Fruit fly (Drosophila melanogaster) whole organism, embryonic: Measurements from ENCODE around the gene CG32829.

Experiments used
- Adf1 ChIP-seq: fragments of 200-800 bp; sonication (Bioruptor generic); IDR thresholded peaks from 2 replicates; pipeline ENCODE4 v1.3.6; 2022; ENCODE audit warnings: missing biosample characterization, missing genetic modification characterization
- Blimp-1 ChIP-seq: fragments of 200-800 bp; sonication (Bioruptor generic); optimal IDR thresholded peaks from 3 replicates; lab custom pipeline; 2018; ENCODE audit warnings: missing biosample characterization, missing genetic modification characterization, mild to moderate bottlenecking, moderate library complexity, missing genetic modification reagents
- CG10147 ChIP-seq: fragments of 200-800 bp; sonication (Bioruptor generic); optimal IDR thresholded peaks from 2 replicates; lab custom pipeline; 2019; ENCODE audit warnings: missing biosample characterization, mild to moderate bottlenecking, missing genetic modification characterization, moderate library complexity
- CG10543 ChIP-seq: fragments of 200-800 bp; sonication (Bioruptor generic); optimal IDR thresholded peaks from 3 replicates; lab custom pipeline; 2017; ENCODE audit warnings: missing biosample characterization, mild to moderate bottlenecking, missing genetic modification characterization, moderate library complexity
- CG11456 ChIP-seq: fragments of 200-800 bp; sonication (Bioruptor generic); IDR thresholded peaks from 3 replicates; pipeline ENCODE4 v1.3.6; 2022; ENCODE audit warnings: missing biosample characterization, missing genetic modification characterization
- CG11696 ChIP-seq: fragments of 200-800 bp; sonication (Bioruptor generic); IDR thresholded peaks from 2 replicates; pipeline ENCODE4 v1.3.6; 2022; ENCODE audit warnings: missing biosample characterization, missing genetic modification characterization
- CG13894 ChIP-seq: fragments of 200-800 bp; sonication (Bioruptor generic); optimal IDR thresholded peaks from 3 replicates; lab custom pipeline; 2018; ENCODE audit warnings: missing biosample characterization, mild to moderate bottlenecking, missing genetic modification characterization, moderate library complexity
- CG14050 ChIP-seq: fragments of 200-800 bp; sonication (Bioruptor generic); IDR thresholded peaks from 3 replicates; pipeline ENCODE4 v1.3.6; 2022; ENCODE audit warnings: missing biosample characterization, missing genetic modification characterization
- CG14667 ChIP-seq: fragments of 200-800 bp; sonication (Bioruptor generic); IDR thresholded peaks from 2 replicates; pipeline ENCODE4 v1.3.6; 2022; ENCODE audit warnings: missing biosample characterization, missing genetic modification characterization
- CG1602 ChIP-seq: fragments of 200-800 bp; sonication (Bioruptor generic); optimal IDR thresholded peaks from 3 replicates; lab custom pipeline; 2016; ENCODE audit warnings: missing biosample characterization, missing genetic modification characterization
- CG2120 ChIP-seq: fragments of 200-800 bp; sonication (Bioruptor generic); optimal IDR thresholded peaks from 3 replicates; lab custom pipeline; 2016; ENCODE audit warnings: missing biosample characterization, missing genetic modification characterization
- CG2678 ChIP-seq: fragments of 200-800 bp; sonication (Bioruptor generic); optimal IDR thresholded peaks from 3 replicates; lab custom pipeline; 2019; ENCODE audit warnings: missing biosample characterization, mild to moderate bottlenecking, missing genetic modification characterization, moderate library complexity
- CG30431 ChIP-seq: fragments of 200-800 bp; sonication (Bioruptor generic); optimal IDR thresholded peaks from 2 replicates; lab custom pipeline; 2017; ENCODE audit warnings: missing biosample characterization, missing genetic modification characterization
- CG31388 ChIP-seq: fragments of 200-800 bp; sonication (Bioruptor generic); optimal IDR thresholded peaks from 2 replicates; lab custom pipeline; 2016; ENCODE audit warnings: missing biosample characterization, missing genetic modification characterization
- CG34224 ChIP-seq: fragments of 200-800 bp; sonication (Bioruptor generic); IDR thresholded peaks from 3 replicates; pipeline ENCODE4 v1.3.6; 2022; ENCODE audit warnings: missing biosample characterization, missing genetic modification characterization; ENCODE audit not compliant: partially characterized antibody
- CG4707 ChIP-seq: fragments of 200-800 bp; sonication (Bioruptor generic); optimal IDR thresholded peaks from 2 replicates; lab custom pipeline; 2018; ENCODE audit warnings: missing biosample characterization, mild to moderate bottlenecking, missing genetic modification characterization, moderate library complexity
- CG4820 ChIP-seq: fragments of 200-800 bp; sonication (Bioruptor generic); optimal IDR thresholded peaks from 3 replicates; lab custom pipeline; 2016; ENCODE audit warnings: missing biosample characterization, missing genetic modification characterization
- CG8359 ChIP-seq: fragments of 200-800 bp; sonication (Bioruptor generic); optimal IDR thresholded peaks from 2 replicates; lab custom pipeline; 2017; ENCODE audit warnings: missing biosample characterization, mild to moderate bottlenecking, missing genetic modification characterization, borderline replicate concordance
- CG8765 ChIP-seq: fragments of 200-800 bp; sonication (Bioruptor generic); IDR thresholded peaks from 2 replicates; pipeline ENCODE4 v1.3.6; 2022; ENCODE audit warnings: missing biosample characterization, missing genetic modification characterization
- CG9932 ChIP-seq: fragments of 200-800 bp; sonication (Bioruptor generic); IDR thresholded peaks from 2 replicates; pipeline ENCODE4 v1.3.6; 2022; ENCODE audit warnings: missing biosample characterization, missing genetic modification characterization
- D19A ChIP-seq: fragments of 200-800 bp; optimal IDR thresholded peaks from 3 replicates; lab custom pipeline; 2019; ENCODE audit warnings: missing biosample characterization, mild to moderate bottlenecking, missing genetic modification characterization, moderate library complexity
- Dip3 ChIP-seq: fragments of 200-800 bp; sonication (Bioruptor generic); optimal IDR thresholded peaks from 3 replicates; lab custom pipeline; 2016; ENCODE audit warnings: missing biosample characterization, missing genetic modification characterization
- Dp ChIP-seq: fragments of 200-800 bp; sonication (Bioruptor generic); optimal IDR thresholded peaks from 2 replicates; lab custom pipeline; 2018; ENCODE audit warnings: missing biosample characterization, mild to moderate bottlenecking, missing genetic modification characterization, moderate library complexity
- Eip74EF ChIP-seq, 2 experiments: fragments of 200-800 bp in 1 of 2; fragments of >200 bp in 1 of 2; sonication (Bioruptor generic) in 1 of 2; optimal IDR thresholded peaks; 2 replicates each; lab custom pipeline; 2017 to 2019; ENCODE audit warnings: missing biosample characterization in 2 of 2, missing genetic modification characterization in 2 of 2, mild to moderate bottlenecking in 1 of 2, moderate library complexity in 1 of 2
- HmgD ChIP-seq: fragments of 200-800 bp; sonication (Bioruptor generic); optimal IDR thresholded peaks from 3 replicates; lab custom pipeline; 2016; ENCODE audit warnings: missing biosample characterization, missing genetic modification characterization
- Hr51 ChIP-seq, 2 experiments: fragments of 200-800 bp; sonication (Bioruptor generic); optimal IDR thresholded peaks; 2 replicates in 1 of 2; 3 replicates in 1 of 2; lab custom pipeline; 2016 to 2018; ENCODE audit warnings: missing biosample characterization in 2 of 2, missing genetic modification characterization in 2 of 2, mild to moderate bottlenecking in 1 of 2, moderate library complexity in 1 of 2
- Hsf ChIP-seq: fragments of 200-800 bp; sonication (Bioruptor generic); optimal IDR thresholded peaks from 3 replicates; lab custom pipeline; 2016; ENCODE audit warnings: missing biosample characterization, missing genetic modification characterization
- Myb ChIP-seq: fragments of 200-800 bp; sonication (Bioruptor generic); optimal IDR thresholded peaks from 2 replicates; lab custom pipeline; 2016; ENCODE audit warnings: missing biosample characterization, missing genetic modification characterization
- NC2β ChIP-seq: fragments of 200-800 bp; sonication (Bioruptor generic); optimal IDR thresholded peaks from 2 replicates; lab custom pipeline; 2016; ENCODE audit warnings: missing biosample characterization, missing genetic modification characterization
- Nf-YC ChIP-seq: fragments of 200-800 bp; optimal IDR thresholded peaks from 3 replicates; lab custom pipeline; 2019; ENCODE audit warnings: missing biosample characterization, mild to moderate bottlenecking, missing genetic modification characterization, moderate library complexity
- ab ChIP-seq: fragments of 200-800 bp; sonication (Bioruptor generic); optimal IDR thresholded peaks from 2 replicates; lab custom pipeline; 2016; ENCODE audit warnings: missing biosample characterization, missing genetic modification characterization
- ac ChIP-seq: fragments of 200-800 bp; sonication (Bioruptor generic); optimal IDR thresholded peaks from 3 replicates; lab custom pipeline; 2017; ENCODE audit warnings: missing biosample characterization, mild to moderate bottlenecking, missing genetic modification characterization
- aop ChIP-seq: fragments of 200-800 bp; sonication (Bioruptor generic); IDR thresholded peaks from 2 replicates; pipeline ENCODE4 v1.3.6; 2022; ENCODE audit warnings: missing biosample characterization, missing genetic modification characterization
- az2 ChIP-seq: fragments of 200-800 bp; sonication (Bioruptor generic); optimal IDR thresholded peaks from 3 replicates; lab custom pipeline; 2016; ENCODE audit warnings: missing biosample characterization, missing genetic modification characterization
- bcd ChIP-seq: fragments of 200-800 bp; sonication (Bioruptor generic); optimal IDR thresholded peaks from 2 replicates; lab custom pipeline; 2017; ENCODE audit warnings: missing biosample characterization, mild to moderate bottlenecking, missing genetic modification characterization
- corto ChIP-seq: fragments of 200-800 bp; sonication (Bioruptor generic); optimal IDR thresholded peaks from 2 replicates; lab custom pipeline; 2016; ENCODE audit warnings: missing biosample characterization, mild to moderate bottlenecking, missing genetic modification characterization, moderate library complexity
- crol ChIP-seq: fragments of 200-800 bp; sonication (Bioruptor generic); IDR thresholded peaks from 2 replicates; pipeline ENCODE4 v1.3.6; 2022; ENCODE audit warnings: missing biosample characterization, missing genetic modification characterization
- gfzf ChIP-seq: fragments of 200-800 bp; sonication (Bioruptor generic); optimal IDR thresholded peaks from 2 replicates; lab custom pipeline; 2016; ENCODE audit warnings: missing biosample characterization, mild to moderate bottlenecking, missing genetic modification characterization, moderate library complexity
- her ChIP-seq: fragments of 200-800 bp; sonication (Bioruptor generic); optimal IDR thresholded peaks from 2 replicates; lab custom pipeline; 2016; ENCODE audit warnings: missing biosample characterization, missing genetic modification characterization
- ind ChIP-seq: fragments of 200-800 bp; sonication (Bioruptor generic); optimal IDR thresholded peaks from 3 replicates; lab custom pipeline; 2016; ENCODE audit warnings: missing biosample characterization, missing genetic modification characterization
- jigr1 ChIP-seq: fragments of 200-800 bp; sonication (Bioruptor generic); IDR thresholded peaks from 3 replicates; pipeline ENCODE4 v1.3.6; 2022; ENCODE audit warnings: missing biosample characterization, missing genetic modification characterization
- kay ChIP-seq: fragments of 200-800 bp; sonication (Bioruptor generic); optimal IDR thresholded peaks from 2 replicates; lab custom pipeline; 2016; ENCODE audit warnings: missing biosample characterization, missing genetic modification characterization
- lbe ChIP-seq: fragments of 200-800 bp; sonication (Bioruptor generic); optimal IDR thresholded peaks from 2 replicates; lab custom pipeline; 2016; ENCODE audit warnings: missing biosample characterization, mild to moderate bottlenecking, missing genetic modification characterization
- onecut ChIP-seq: fragments of 200-800 bp; sonication (Bioruptor generic); IDR thresholded peaks from 2 replicates; pipeline ENCODE4 v1.3.6; 2022; ENCODE audit warnings: missing biosample characterization, missing genetic modification characterization
- pho ChIP-seq: fragments of 200-800 bp; sonication (Bioruptor generic); optimal IDR thresholded peaks from 2 replicates; lab custom pipeline; 2016; ENCODE audit warnings: missing biosample characterization, missing genetic modification characterization
- repo ChIP-seq: fragments of 200-800 bp; sonication (Bioruptor generic); optimal IDR thresholded peaks from 2 replicates; lab custom pipeline; 2016; ENCODE audit warnings: missing biosample characterization, missing genetic modification characterization
- run ChIP-seq: fragments of 200-800 bp; sonication (Bioruptor generic); optimal IDR thresholded peaks from 3 replicates; lab custom pipeline; 2018; ENCODE audit warnings: missing biosample characterization, mild to moderate bottlenecking, missing genetic modification characterization
- sob ChIP-seq: fragments of 200-800 bp; sonication (Bioruptor generic); IDR thresholded peaks from 2 replicates; pipeline ENCODE4 v1.3.6; 2022; ENCODE audit warnings: missing biosample characterization, missing genetic modification characterization
- stc ChIP-seq: fragments of 200-800 bp; sonication (Bioruptor generic); IDR thresholded peaks from 2 replicates; pipeline ENCODE4 v1.3.6; 2022; ENCODE audit warnings: missing biosample characterization, missing genetic modification characterization
- stwl ChIP-seq: fragments of 200-800 bp; sonication (Bioruptor generic); optimal IDR thresholded peaks from 3 replicates; lab custom pipeline; 2018; ENCODE audit warnings: missing biosample characterization, mild to moderate bottlenecking, missing genetic modification characterization, moderate library complexity
- tll ChIP-seq, 2 experiments: fragments of 200-800 bp in 1 of 2; fragments of >200 bp in 1 of 2; sonication (Bioruptor generic) in 1 of 2; optimal IDR thresholded peaks; 2 replicates each; lab custom pipeline; 2017 to 2019; ENCODE audit warnings: missing biosample characterization in 2 of 2, missing genetic modification characterization in 2 of 2, mild to moderate bottlenecking in 1 of 2, moderate library complexity in 1 of 2
- zfh2 ChIP-seq: fragments of 200-800 bp; sonication (Bioruptor generic); optimal IDR thresholded peaks from 2 replicates; lab custom pipeline; 2016; ENCODE audit warnings: missing biosample characterization, missing genetic modification characterization

The CG32829 gene

dm6 chr2L:6948540-6948942 is 32.3 kb upstream of the CG32829 start, which contains the start of gene ihog (continued):
- TF ChIP-seq tll (GFP tag; optimal IDR thresholded peaks at IDR 0.05; lab: Kevin White, UChicago), result no peak
- no peak for TF ChIP-seq Myb (GFP tag; lab: Kevin White, UChicago)
- no peak for TF ChIP-seq CG10147 (GFP tag; lab: Kevin White, UChicago)
- no peak for TF ChIP-seq D19A (tag; lab: Kevin White, UChicago)
- no peak for TF ChIP-seq Dip3 (GFP tag; lab: Kevin White, UChicago)
- no peak for TF ChIP-seq run
- TF ChIP-seq jigr1 (GFP tag; lab: Robert Waterston, UW), result no peak
- TF ChIP-seq zfh2, result no peak
- TF ChIP-seq Eip74EF (GFP tag; optimal IDR thresholded peaks at IDR 0.05; lab: Kevin White, UChicago), result no peak
- TF ChIP-seq HmgD (GFP tag; lab: Kevin White, UChicago), result no peak
- no peak for TF ChIP-seq ind (GFP tag; lab: Kevin White, UChicago)
- TF ChIP-seq ac (GFP tag; lab: Kevin White, UChicago), result no peak
- TF ChIP-seq corto, result no peak
- TF ChIP-seq CG9932, result no peak
- TF ChIP-seq her (GFP tag; lab: Kevin White, UChicago), result no peak
- peak; percentile 21 for TF ChIP-seq stwl (tag; lab: Kevin White, UChicago)
- TF ChIP-seq ab (GFP tag; lab: Kevin White, UChicago), result no peak
- no peak for TF ChIP-seq Blimp-1 (GFP tag; lab: Kevin White, UChicago)
- no peak for TF ChIP-seq NC2β (GFP tag; lab: Kevin White, UChicago)
- peak; percentile 87 for TF ChIP-seq CG4707 (GFP tag; lab: Kevin White, UChicago)
- TF ChIP-seq onecut (GFP tag; lab: Robert Waterston, UW), result no peak
- TF ChIP-seq CG11696 (GFP tag; lab: Robert Waterston, UW), result no peak
- no peak for TF ChIP-seq repo (GFP tag; lab: Kevin White, UChicago)
- TF ChIP-seq crol, result no peak
- no peak for TF ChIP-seq CG10543 (GFP tag; lab: Kevin White, UChicago)
- TF ChIP-seq Adf1 (GFP tag; lab: Robert Waterston, UW), result peak; percentile 52; the same call in 1 of the 2 replicates
- TF ChIP-seq Nf-YC (tag; lab: Kevin White, UChicago), result no peak
- TF ChIP-seq lbe, result no peak
- TF ChIP-seq stc (GFP tag; lab: Robert Waterston, UW), result no peak
- no peak for TF ChIP-seq CG31388 (GFP tag; lab: Kevin White, UChicago)
- TF ChIP-seq CG4820, result no peak
- TF ChIP-seq kay, result no peak
- TF ChIP-seq sob (GFP tag; lab: Robert Waterston, UW), result no peak
- TF ChIP-seq gfzf, result no peak
- no peak for TF ChIP-seq CG14050 (GFP tag; lab: Robert Waterston, UW)
- TF ChIP-seq az2, result no peak
- peak; percentile 52; the same call in 2 of the 3 replicates for TF ChIP-seq CG34224 (GFP tag; lab: Robert Waterston, UW)
- no peak for TF ChIP-seq CG1602 (GFP tag; lab: Kevin White, UChicago)
- no peak for TF ChIP-seq CG8765
- no peak for TF ChIP-seq Hsf (GFP tag; lab: Kevin White, UChicago)
- no peak for TF ChIP-seq CG13894 (tag; lab: Kevin White, UChicago)
- no peak for TF ChIP-seq bcd
- TF ChIP-seq CG2678 (tag; lab: Kevin White, UChicago), result no peak
- TF ChIP-seq CG14667 (GFP tag; lab: Robert Waterston, UW), result no peak
- TF ChIP-seq CG8359 (GFP tag; lab: Kevin White, UChicago), result no peak
- TF ChIP-seq CG30431 (GFP tag; lab: Kevin White, UChicago), result no peak
- TF ChIP-seq aop (GFP tag; lab: Robert Waterston, UW), result no peak
- TF ChIP-seq Dp, result peak; percentile 23
- TF ChIP-seq CG11456 (GFP tag; lab: Robert Waterston, UW), result no peak
- no peak for TF ChIP-seq pho (GFP tag; lab: Kevin White, UChicago)
- no peak for TF ChIP-seq Hr51 (GFP tag; optimal IDR thresholded peaks at IDR 0.05; lab: Kevin White, UChicago)
- TF ChIP-seq CG2120 (GFP tag; lab: Kevin White, UChicago), result no peak
